Worm (Caenorhabditis elegans) whole organism, L3 larva: ENCODE data around the gene ugt-64.

Experiments used
- R02D3.7 ChIP-seq: fragments of 150-350 bp; optimal IDR thresholded peaks from 2 replicates; lab custom pipeline; 2014; ENCODE audit warnings: missing biosample characterization, missing genetic modification characterization
- aly-2 ChIP-seq: fragments of 150-350 bp; optimal IDR thresholded peaks from 2 replicates; lab custom pipeline; 2014; ENCODE audit warnings: missing biosample characterization, missing genetic modification characterization
- ama-1 ChIP-seq: fragments of 150-350 bp; optimal IDR thresholded peaks from 2 replicates; lab custom pipeline; 2018
- ceh-82 ChIP-seq: fragments of 150-350 bp; optimal IDR thresholded peaks from 2 replicates; lab custom pipeline; 2014; ENCODE audit warnings: missing biosample characterization, missing genetic modification characterization
- daf-12 ChIP-seq: fragments of 150-350 bp; optimal IDR thresholded peaks from 2 replicates; lab custom pipeline; 2014; ENCODE audit warnings: missing biosample characterization, missing genetic modification reagents, missing genetic modification characterization
- egl-27 ChIP-seq: sonication (generic microtip); optimal IDR thresholded peaks from 4 replicates; lab custom pipeline; 2017; ENCODE audit warnings: missing biosample characterization, missing genetic modification reagents, missing genetic modification characterization
- egl-5 ChIP-seq: fragments of 150-350 bp; optimal IDR thresholded peaks from 2 replicates; lab custom pipeline; 2017; ENCODE audit warnings: missing biosample characterization, missing genetic modification reagents, missing genetic modification characterization, inconsistent platforms
- elt-1 ChIP-seq: fragments of 150-350 bp; optimal IDR thresholded peaks from 2 replicates; lab custom pipeline; 2014; ENCODE audit warnings: missing biosample characterization, missing genetic modification characterization
- elt-2 ChIP-seq: sonication (generic microtip); optimal IDR thresholded peaks from 2 replicates; lab custom pipeline; 2016; ENCODE audit warnings: missing genetic modification reagents, mild to moderate bottlenecking, missing genetic modification characterization, missing compliant biosample characterization
- elt-3 ChIP-seq, 3 experiments: fragments of 150-350 bp in 1 of 3; sonication (generic microtip) in 2 of 3; optimal IDR thresholded peaks; 2 replicates in 2 of 3; 4 replicates in 1 of 3; lab custom pipeline; 2014 to 2017; ENCODE audit warnings: missing biosample characterization in 3 of 3, missing genetic modification characterization in 3 of 3
- eor-1 ChIP-seq, 2 experiments: fragments of 150-350 bp; optimal IDR thresholded peaks; 2 replicates each; lab custom pipeline; 2014 to 2018; ENCODE audit warnings: missing biosample characterization in 2 of 2, missing genetic modification characterization in 2 of 2
- fkh-10 ChIP-seq: sonication (generic microtip); optimal IDR thresholded peaks from 2 replicates; lab custom pipeline; 2017; ENCODE audit warnings: missing biosample characterization, missing genetic modification reagents, missing genetic modification characterization
- fkh-2 ChIP-seq: fragments of 150-350 bp; optimal IDR thresholded peaks from 2 replicates; lab custom pipeline; 2014; ENCODE audit warnings: missing biosample characterization, missing genetic modification reagents, missing genetic modification characterization
- fos-1 ChIP-seq: fragments of 150-350 bp; optimal IDR thresholded peaks from 2 replicates; lab custom pipeline; 2014; ENCODE audit warnings: missing biosample characterization, missing genetic modification characterization
- hmg-11 ChIP-seq: sonication (generic microtip); optimal IDR thresholded peaks from 2 replicates; lab custom pipeline; 2016; ENCODE audit warnings: missing genetic modification characterization, missing compliant biosample characterization
- jun-1 ChIP-seq: fragments of 150-350 bp; optimal IDR thresholded peaks from 2 replicates; lab custom pipeline; 2014; ENCODE audit warnings: missing biosample characterization, missing genetic modification reagents, missing genetic modification characterization
- lin-15B ChIP-seq: fragments of 150-350 bp; optimal IDR thresholded peaks from 2 replicates; lab custom pipeline; 2014; ENCODE audit warnings: missing biosample characterization, missing genetic modification characterization
- lin-39 ChIP-seq: fragments of 150-350 bp; optimal IDR thresholded peaks from 2 replicates; lab custom pipeline; 2018; ENCODE audit warnings: missing biosample characterization, missing genetic modification reagents, missing genetic modification characterization
- lsy-12 ChIP-seq: sonication (generic microtip); optimal IDR thresholded peaks from 2 replicates; lab custom pipeline; 2016; ENCODE audit warnings: mild to moderate bottlenecking, missing genetic modification characterization, missing compliant biosample characterization
- mdl-1 ChIP-seq: fragments of 150-350 bp; optimal IDR thresholded peaks from 2 replicates; lab custom pipeline; 2014; ENCODE audit warnings: missing biosample characterization, missing genetic modification characterization
- mml-1 ChIP-seq: fragments of 150-350 bp; sonication (generic microtip); optimal IDR thresholded peaks from 3 replicates; lab custom pipeline; 2014; ENCODE audit warnings: missing biosample characterization, missing genetic modification characterization
- nfya-1 ChIP-seq: sonication (generic microtip); optimal IDR thresholded peaks from 2 replicates; lab custom pipeline; 2017; ENCODE audit warnings: missing genetic modification characterization, mild to moderate bottlenecking, missing compliant biosample characterization, antibody characterized with exemption, moderate library complexity; ENCODE audit not compliant: insufficient read depth
- nhr-12 ChIP-seq: fragments of 150-350 bp; optimal IDR thresholded peaks from 2 replicates; lab custom pipeline; 2014; ENCODE audit warnings: missing biosample characterization, missing genetic modification characterization
- nhr-237 ChIP-seq: fragments of 150-350 bp; optimal IDR thresholded peaks from 2 replicates; lab custom pipeline; 2014; ENCODE audit warnings: missing biosample characterization, missing genetic modification characterization
- nhr-25 ChIP-seq: sonication (generic microtip); optimal IDR thresholded peaks from 2 replicates; lab custom pipeline; 2017; ENCODE audit warnings: missing biosample characterization, missing genetic modification characterization
- nhr-28 ChIP-seq: fragments of 150-350 bp; optimal IDR thresholded peaks from 2 replicates; lab custom pipeline; 2014; ENCODE audit warnings: missing biosample characterization, missing genetic modification characterization
- nhr-43 ChIP-seq: sonication (generic microtip); optimal IDR thresholded peaks from 2 replicates; lab custom pipeline; 2016; ENCODE audit warnings: mild to moderate bottlenecking, missing genetic modification characterization, missing compliant biosample characterization; ENCODE audit not compliant: poor library complexity, severe bottlenecking
- nhr-67 ChIP-seq: fragments of 150-350 bp; optimal IDR thresholded peaks from 2 replicates; lab custom pipeline; 2014; ENCODE audit warnings: missing biosample characterization, missing genetic modification characterization
- nhr-77 ChIP-seq: fragments of 150-350 bp; optimal IDR thresholded peaks from 2 replicates; lab custom pipeline; 2014; ENCODE audit warnings: missing biosample characterization, missing genetic modification characterization
- pha-4 ChIP-seq: fragments of 150-350 bp; optimal IDR thresholded peaks from 2 replicates; lab custom pipeline; 2014; ENCODE audit warnings: missing biosample characterization, missing genetic modification reagents, missing genetic modification characterization
- pqm-1 ChIP-seq: fragments of 150-350 bp; optimal IDR thresholded peaks from 2 replicates; lab custom pipeline; 2017; ENCODE audit warnings: missing biosample characterization, missing genetic modification characterization, inconsistent platforms
- sea-2 ChIP-seq: fragments of 150-350 bp; sonication (generic microtip); optimal IDR thresholded peaks from 4 replicates; lab custom pipeline; 2014; ENCODE audit warnings: missing biosample characterization, missing genetic modification reagents, missing genetic modification characterization
- snpc-4 ChIP-seq: fragments of 150-350 bp; optimal IDR thresholded peaks from 2 replicates; lab custom pipeline; 2014; ENCODE audit warnings: missing biosample characterization, missing genetic modification characterization
- tbx-2 ChIP-seq: sonication (generic microtip); optimal IDR thresholded peaks from 2 replicates; lab custom pipeline; 2016; ENCODE audit warnings: mild to moderate bottlenecking, missing genetic modification characterization, missing compliant biosample characterization
- unc-39 ChIP-seq: sonication (generic microtip); optimal IDR thresholded peaks from 4 replicates; lab custom pipeline; 2017; ENCODE audit warnings: missing biosample characterization, missing genetic modification characterization
- unc-62 ChIP-seq: fragments of 150-350 bp; sonication (generic microtip); optimal IDR thresholded peaks from 4 replicates; lab custom pipeline; 2014; ENCODE audit warnings: missing biosample characterization, missing genetic modification reagents, missing genetic modification characterization
- zag-1 ChIP-seq: fragments of 150-350 bp; optimal IDR thresholded peaks from 2 replicates; lab custom pipeline; 2014; ENCODE audit warnings: missing biosample characterization, missing genetic modification characterization
- ztf-11 ChIP-seq: fragments of 150-350 bp; optimal IDR thresholded peaks from 2 replicates; lab custom pipeline; 2014; ENCODE audit warnings: missing biosample characterization, missing genetic modification characterization
- ztf-4 ChIP-seq: fragments of 150-350 bp; optimal IDR thresholded peaks from 2 replicates; lab custom pipeline; 2014; ENCODE audit warnings: missing biosample characterization, missing genetic modification characterization

The ugt-64 gene

DNA sequence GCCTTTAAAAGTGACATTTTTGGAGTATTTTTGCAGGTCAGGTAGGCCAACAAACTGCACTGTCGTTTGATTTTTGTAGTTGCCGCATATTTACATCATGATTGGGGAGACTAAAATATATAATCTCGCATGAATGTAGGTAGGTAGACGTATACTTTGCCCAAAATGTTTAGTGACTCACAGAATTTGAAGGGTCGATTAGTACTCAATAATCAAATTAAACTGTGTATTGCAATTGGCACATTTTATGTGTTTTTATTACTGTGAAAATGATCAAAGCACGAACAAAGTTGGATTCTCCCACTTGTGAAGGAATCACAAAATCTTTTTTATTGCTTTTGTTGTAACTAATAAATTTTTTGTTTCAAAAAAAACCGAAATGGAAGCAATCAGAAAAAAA is 9.3 kb downstream of the ugt-64 start, which contains the start of gene C07G3.15:
Gene C07G3.15 (minus strand): TSS at position 101 of the 400 bp plus-strand sequence.
- TF ChIP-seq nhr-43 (tag; lab: Kevin White, UChicago): no peak
- TF ChIP-seq tbx-2 (tag; lab: Kevin White, UChicago): no peak
- no peak for TF ChIP-seq R02D3.7 (tag; lab: Kevin White, UChicago)
- TF ChIP-seq jun-1: no peak
- TF ChIP-seq aly-2 (tag; lab: Kevin White, UChicago): no peak
- TF ChIP-seq ztf-11: no peak
- no peak for TF ChIP-seq unc-39 (tag; lab: Kevin White, UChicago)
- no peak for TF ChIP-seq ama-1
- TF ChIP-seq hmg-11 (tag; lab: Kevin White, UChicago): no peak
- no peak for TF ChIP-seq fkh-10 (GFP tag; lab: Kevin White, UChicago)
- TF ChIP-seq sea-2 (GFP tag; lab: Kevin White, UChicago): no peak
- no peak for TF ChIP-seq pha-4 (tag; lab: Kevin White, UChicago)
- TF ChIP-seq nhr-77 (tag; lab: Kevin White, UChicago): no peak
- TF ChIP-seq egl-5 (tag; lab: Kevin White, UChicago): no peak
- no peak for TF ChIP-seq lin-15B (tag; lab: Kevin White, UChicago)
- no peak for TF ChIP-seq eor-1 (tag; optimal IDR thresholded peaks at IDR 0.05; lab: Kevin White, UChicago)
- no peak for TF ChIP-seq mml-1
- TF ChIP-seq lsy-12: no peak

DNA sequence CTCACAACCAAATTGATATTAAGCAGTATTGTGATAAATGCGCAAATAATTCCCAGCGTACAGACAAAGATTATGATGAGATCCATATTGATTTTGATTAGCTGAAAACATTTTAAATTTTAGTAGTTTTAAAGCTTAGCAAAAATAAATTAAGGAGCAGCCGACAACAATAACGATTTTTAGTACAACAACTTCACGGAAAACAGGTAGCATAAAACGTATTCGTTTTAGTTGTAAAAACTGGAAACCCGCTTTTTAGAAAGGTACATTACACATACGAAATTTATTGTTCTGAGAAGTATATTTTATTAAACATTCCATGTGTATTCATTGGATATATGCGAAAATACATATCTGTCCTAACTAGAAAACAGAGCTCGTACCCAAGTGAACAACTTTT is 15.7 kb downstream of the ugt-64 start, which contains the start of gene srbc-36:
Gene srbc-36 (minus strand): TSS at position 101 of the 400 bp plus-strand sequence.
- no peak for TF ChIP-seq ceh-82 (tag; lab: Kevin White, UChicago)
- TF ChIP-seq nhr-43 (tag; lab: Kevin White, UChicago): no peak
- TF ChIP-seq mdl-1: no peak
- no peak for TF ChIP-seq sea-2 (GFP tag; lab: Kevin White, UChicago)
- TF ChIP-seq lin-39: no peak
- TF ChIP-seq lin-15B (tag; lab: Kevin White, UChicago): no peak
- no peak for TF ChIP-seq elt-2 (tag; lab: Kevin White, UChicago)
- no peak for TF ChIP-seq nhr-25 (tag; lab: Kevin White, UChicago)
- no peak for TF ChIP-seq pqm-1 (tag; lab: Kevin White, UChicago)
- TF ChIP-seq ama-1: no peak
- no peak for TF ChIP-seq egl-27
- no peak for TF ChIP-seq aly-2 (tag; lab: Kevin White, UChicago)
- no peak for TF ChIP-seq R02D3.7 (tag; lab: Kevin White, UChicago)
- no peak for TF ChIP-seq fos-1 (tag; lab: Kevin White, UChicago)
- TF ChIP-seq, all 47 proteins: peak for 0

ce11 chrV:3486857-3487256 is 19.3 kb downstream of the ugt-64 start, which contains the start of gene srbc-32:
TSS of gene srbc-32 (minus strand) at chrV:3486957.
- no peak for TF ChIP-seq egl-5 (tag; lab: Kevin White, UChicago)
- TF ChIP-seq nhr-12 (tag; lab: Kevin White, UChicago): no peak
- TF ChIP-seq zag-1 (tag; lab: Kevin White, UChicago): no peak
- TF ChIP-seq nhr-28 (tag; lab: Kevin White, UChicago): no peak
- no peak for TF ChIP-seq nfya-1 (tag; lab: Kevin White, UChicago)
- no peak for TF ChIP-seq elt-1
- no peak for TF ChIP-seq nhr-67 (tag; lab: Kevin White, UChicago)
- TF ChIP-seq R02D3.7 (tag; lab: Kevin White, UChicago): no peak
- no peak for TF ChIP-seq elt-3 (tag; optimal IDR thresholded peaks at IDR 0.05; lab: Kevin White, UChicago)
- no peak for TF ChIP-seq unc-62 (GFP tag; lab: Kevin White, UChicago)
- TF ChIP-seq aly-2 (tag; lab: Kevin White, UChicago): no peak
- TF ChIP-seq fkh-10 (GFP tag; lab: Kevin White, UChicago): no peak
- TF ChIP-seq ztf-11: no peak
- TF ChIP-seq fos-1 (tag; lab: Kevin White, UChicago): no peak
- TF ChIP-seq tbx-2 (tag; lab: Kevin White, UChicago): no peak
- no peak for TF ChIP-seq jun-1
- TF ChIP-seq, all 47 proteins: peak for 0

DNA sequence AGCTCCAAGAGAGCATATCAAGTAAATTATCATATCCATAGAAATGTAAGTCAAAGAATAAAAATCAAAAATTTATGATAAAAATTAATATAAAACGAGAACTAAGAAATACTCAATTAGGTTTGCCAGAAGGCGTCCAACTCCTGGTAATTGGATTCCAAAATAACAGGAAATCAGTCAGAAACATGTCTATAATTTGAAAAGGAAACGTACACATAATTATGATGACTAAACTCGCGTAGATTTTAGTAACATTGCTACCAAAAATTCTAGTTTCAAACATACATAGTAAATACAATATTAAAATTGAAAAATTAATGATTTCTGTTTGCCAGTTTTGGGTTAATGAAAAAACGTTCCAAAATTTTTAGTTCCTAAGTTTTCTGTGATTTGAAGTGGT is 21.4 kb downstream of the ugt-64 start, which contains the start of gene srbc-33:
Gene srbc-33 (minus strand): TSS at position 101 of the 400 bp plus-strand sequence.
- TF ChIP-seq zag-1 (tag; lab: Kevin White, UChicago) (no peak), nhr-67 (tag; lab: Kevin White, UChicago) (no peak), ztf-4 (no peak), elt-1 (no peak), fos-1 (tag; lab: Kevin White, UChicago) (no peak), hmg-11 (tag; lab: Kevin White, UChicago) (no peak), jun-1 (no peak), pha-4 (tag; lab: Kevin White, UChicago) (no peak), nhr-237 (tag; lab: Kevin White, UChicago) (no peak), egl-5 (tag; lab: Kevin White, UChicago) (no peak), nfya-1 (tag; lab: Kevin White, UChicago) (no peak), nhr-12 (tag; lab: Kevin White, UChicago) (no peak), daf-12 (tag; lab: Kevin White, UChicago) (no peak), elt-2 (tag; lab: Kevin White, UChicago) (no peak), fkh-2 (tag; lab: Kevin White, UChicago) (no peak), fkh-10 (GFP tag; lab: Kevin White, UChicago) (no peak), snpc-4 (tag; lab: Kevin White, UChicago) (no peak), aly-2 (tag; lab: Kevin White, UChicago) (no peak)
